Fruit fly (Drosophila melanogaster): ENCODE data around the gene CG45263.

Gene CG45263

DNA sequence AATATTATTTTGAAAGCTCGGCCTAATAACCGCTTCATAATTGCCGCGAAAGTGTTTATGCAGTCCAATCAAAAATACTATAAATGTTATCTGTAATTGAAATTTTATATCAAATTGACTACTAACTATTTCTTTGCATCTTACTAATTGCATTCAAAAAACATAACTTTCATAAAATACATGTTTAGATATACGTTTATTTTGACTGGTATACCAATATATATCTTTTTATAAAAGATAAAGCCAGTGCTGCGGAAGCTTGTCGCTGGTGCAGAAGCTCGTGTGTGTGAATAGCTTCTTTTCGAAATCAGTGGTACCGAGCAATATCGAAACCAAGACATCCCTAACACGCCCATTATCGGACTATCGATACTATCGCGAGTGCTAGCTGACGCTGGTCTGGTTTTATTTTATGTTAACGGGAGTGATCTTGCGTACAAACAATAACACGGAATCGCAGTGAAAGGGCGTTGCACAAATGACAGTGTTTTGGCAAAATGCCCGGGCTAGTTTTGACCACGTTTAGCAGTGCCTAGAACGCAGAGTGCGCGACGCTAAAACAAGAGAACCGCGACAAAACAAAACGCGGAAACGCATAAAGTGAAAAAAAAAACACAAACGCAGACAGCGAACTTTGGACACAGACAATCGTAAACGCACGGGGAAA lies 127.8 kb downstream of the CG45263 start, which contains the start of gene Atg13 (continued):
- TF ChIP-seq dysf (GFP tag; IDR thresholded peaks at IDR 0.05) (peak; percentile 27; the same call in 1 of the 3 replicates), wdn (GFP tag; IDR thresholded peaks at IDR 0.05) (no peak), CG32767 (GFP tag; IDR thresholded peaks at IDR 0.05) (no peak), Atf-2 (GFP tag; optimal IDR thresholded peaks at IDR 0.05) (no peak), CG1602 (GFP tag; optimal IDR thresholded peaks at IDR 0.05) (peak; percentile 28), CG10565 (GFP tag; optimal IDR thresholded peaks at IDR 0.05) (no peak), Mrtf (GFP tag; IDR thresholded peaks at IDR 0.05) (no peak), zen (tag; optimal IDR thresholded peaks at IDR 0.05) (peak; percentile 36), hth (optimal IDR thresholded peaks at IDR 0.05) (no peak), Doc3 (GFP tag; IDR thresholded peaks at IDR 0.05; ENCODE audit: partially characterized antibody) (peak; percentile 42; the same call in 1 of the 3 replicates), ssp (GFP tag; IDR thresholded peaks at IDR 0.05) (peak; percentile 94), Hmr (GFP tag; optimal IDR thresholded peaks at IDR 0.05) (no peak), dimm (GFP tag; IDR thresholded peaks at IDR 0.05) (no peak), emc (GFP tag; optimal IDR thresholded peaks at IDR 0.05) (no peak), CG1233 (GFP tag; optimal IDR thresholded peaks at IDR 0.05) (peak; percentile 10), gsb-n (tag; optimal IDR thresholded peaks at IDR 0.05) (no peak), nmo (GFP tag; optimal IDR thresholded peaks at IDR 0.05) (peak; percentile 70), Taf1 (GFP tag; IDR thresholded peaks at IDR 0.05) (no peak), sens (GFP tag) (peak; percentile 61), CG16779 (GFP tag; IDR thresholded peaks at IDR 0.05) (no peak), eve (GFP tag; optimal IDR thresholded peaks at IDR 0.05) (no peak), CG16815 (GFP tag; optimal IDR thresholded peaks at IDR 0.05) (peak; percentile 32), sd (tag; optimal IDR thresholded peaks at IDR 0.05) (no peak), vnd (GFP tag; IDR thresholded peaks at IDR 0.05; ENCODE audit: partially characterized antibody) (peak; percentile 77), insv (GFP tag; optimal IDR thresholded peaks at IDR 0.05) (no peak), zfh1 (GFP tag; IDR thresholded peaks at IDR 0.05) (no peak), Dfd (GFP tag; optimal IDR thresholded peaks at IDR 0.05) (peak in 1 of 2 experiments; percentile 51), Ssrp (tag; optimal IDR thresholded peaks at IDR 0.05) (peak; percentile 33), CG9609 (GFP tag; optimal IDR thresholded peaks at IDR 0.05) (peak; percentile 8), grau (tag; optimal IDR thresholded peaks at IDR 0.05) (peak; percentile 46), CG4707 (GFP tag; optimal IDR thresholded peaks at IDR 0.05) (no peak), CG34376 (GFP tag; optimal IDR thresholded peaks at IDR 0.05) (no peak), gfzf (GFP tag; optimal IDR thresholded peaks at IDR 0.05) (no peak), CG15514 (GFP tag; optimal IDR thresholded peaks at IDR 0.05) (peak; percentile 44), chm (GFP tag; IDR thresholded peaks at IDR 0.05) (peak; percentile 70; the same call in 1 of the 2 replicates), Nf-YC (tag; optimal IDR thresholded peaks at IDR 0.05) (peak; percentile 62), CG14710 (tag; optimal IDR thresholded peaks at IDR 0.05) (peak; percentile 81), CG8281 (tag; optimal IDR thresholded peaks at IDR 0.05) (no peak), CG7987 (GFP tag; optimal IDR thresholded peaks at IDR 0.05) (no peak), CG1603 (tag; optimal IDR thresholded peaks at IDR 0.05) (peak; percentile 16), ATbp (GFP tag; optimal IDR thresholded peaks at IDR 0.05) (no peak), salm (tag; optimal IDR thresholded peaks at IDR 0.05) (no peak), psq (GFP tag; optimal IDR thresholded peaks at IDR 0.05) (no peak), E2f1 (GFP tag; IDR thresholded peaks at IDR 0.05) (no peak), CG4282 (GFP tag; optimal IDR thresholded peaks at IDR 0.05) (no peak), ham (GFP tag; IDR thresholded peaks at IDR 0.05) (no peak), CG14667 (GFP tag; IDR thresholded peaks at IDR 0.05) (no peak), CG10209 (GFP tag; optimal IDR thresholded peaks at IDR 0.05) (peak; percentile 8), Hr78 (GFP tag; optimal IDR thresholded peaks at IDR 0.05) (no peak), zfh2 (GFP tag; optimal IDR thresholded peaks at IDR 0.05) (peak; percentile 5)

Measured in whole organism, embryonic.